Fruit fly (Drosophila melanogaster): ENCODE results near the gene GlcAT-S.

The GlcAT-S gene

DNA sequence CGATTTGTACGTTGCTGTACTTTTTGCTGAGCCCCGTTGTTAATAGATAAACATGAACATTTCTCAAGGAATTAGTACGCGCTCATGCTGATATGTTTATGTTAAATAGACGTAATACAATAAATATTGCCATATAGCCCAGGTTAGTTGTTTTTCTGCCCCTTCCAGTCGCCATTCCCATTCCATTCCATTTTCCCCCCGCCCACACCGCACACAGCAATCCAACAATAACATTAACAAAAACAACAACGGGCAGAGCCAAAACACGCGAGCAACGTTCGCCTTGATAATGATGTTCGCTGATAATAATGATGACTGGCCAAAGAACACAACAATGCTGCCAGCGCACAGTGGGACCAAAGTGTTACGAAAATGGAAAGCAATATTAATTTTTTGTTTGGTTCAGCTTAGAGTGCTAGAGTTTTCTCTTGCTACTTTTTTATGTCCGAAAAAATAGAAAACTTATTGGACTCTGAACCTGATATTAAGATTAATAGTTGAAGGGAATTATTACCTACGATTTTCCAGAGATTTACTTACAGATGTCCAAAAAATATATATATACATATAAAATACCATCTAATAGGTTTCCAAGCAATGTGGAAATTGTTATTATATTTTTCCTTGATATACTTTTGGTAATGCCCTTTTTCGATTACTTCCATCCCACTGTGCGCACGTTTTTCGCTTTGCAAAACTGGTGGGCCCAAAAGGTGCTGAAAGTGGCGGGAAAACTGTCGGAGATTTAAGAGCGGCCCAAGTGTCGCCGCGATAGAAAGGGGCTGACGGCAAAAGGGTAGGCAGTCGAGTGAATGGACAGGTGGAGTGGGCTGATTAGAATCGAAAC, 46.5 kb upstream of the GlcAT-S start (continued):
- peak; percentile 58 for TF ChIP-seq CG17912 (GFP tag; optimal IDR thresholded peaks at IDR 0.05)
- TF ChIP-seq abd-A (tag; optimal IDR thresholded peaks at IDR 0.05) = peak; percentile 71
- TF ChIP-seq Mad (GFP tag; optimal IDR thresholded peaks at IDR 0.05) = peak; percentile 84
- TF ChIP-seq CG18476 (GFP tag; optimal IDR thresholded peaks at IDR 0.05) = peak; percentile 97
- no peak for TF ChIP-seq Tbp (GFP tag; optimal IDR thresholded peaks at IDR 0.05)
- peak; percentile 79 for TF ChIP-seq dm (GFP tag; optimal IDR thresholded peaks at IDR 0.05)
- peak; percentile 98 for TF ChIP-seq CoRest (tag; optimal IDR thresholded peaks at IDR 0.05)
- TF ChIP-seq sisA (GFP tag; IDR thresholded peaks at IDR 0.05) = peak; percentile 83
- no peak for TF ChIP-seq CG2129 (GFP tag; IDR thresholded peaks at IDR 0.05; ENCODE audit: partially characterized antibody)
- TF ChIP-seq Abd-B (GFP tag; optimal IDR thresholded peaks at IDR 0.05) = peak; percentile 96
- TF ChIP-seq phol (tag; optimal IDR thresholded peaks at IDR 0.05) = peak; percentile 96
- no peak for TF ChIP-seq hkb (optimal IDR thresholded peaks at IDR 0.05)
- peak; percentile 95 for TF ChIP-seq hkb (GFP tag; IDR thresholded peaks at IDR 0.05)
- TF ChIP-seq lab (GFP tag; optimal IDR thresholded peaks at IDR 0.05) = peak; percentile 98
- TF ChIP-seq CG15269 (tag; optimal IDR thresholded peaks at IDR 0.05) = peak; percentile 98
- TF ChIP-seq scrt (GFP tag; optimal IDR thresholded peaks at IDR 0.05) = peak; percentile 92
- TF ChIP-seq CG2889 (GFP tag; IDR thresholded peaks at IDR 0.05) = peak; percentile 73
- no peak for TF ChIP-seq fru (optimal IDR thresholded peaks at IDR 0.05)
- TF ChIP-seq caup (GFP tag; optimal IDR thresholded peaks at IDR 0.05; ENCODE audit: severe bottlenecking) = peak; percentile 97
- TF ChIP-seq ERR (GFP tag; optimal IDR thresholded peaks at IDR 0.05) = no peak
- TF ChIP-seq dmrt99B (tag; optimal IDR thresholded peaks at IDR 0.05) = peak; percentile 98
- TF ChIP-seq CG4360 (GFP tag; IDR thresholded peaks at IDR 0.05) = peak; percentile 10
- no peak for TF ChIP-seq Opbp (GFP tag; IDR thresholded peaks at IDR 0.05; ENCODE audit: partially characterized antibody)
- TF ChIP-seq da (GFP tag; optimal IDR thresholded peaks at IDR 0.05) = peak; percentile 21
- peak; percentile 67 for TF ChIP-seq Lhr (GFP tag; optimal IDR thresholded peaks at IDR 0.05)
- TF ChIP-seq CG34422 (GFP tag; IDR thresholded peaks at IDR 0.05) = peak; percentile 91
- TF ChIP-seq CG14050 (GFP tag; IDR thresholded peaks at IDR 0.05) = peak; percentile 79
- TF ChIP-seq CG1529 (GFP tag; optimal IDR thresholded peaks at IDR 0.05) = peak; percentile 91
- TF ChIP-seq gt (GFP tag; IDR thresholded peaks at IDR 0.05) = peak; percentile 38
- TF ChIP-seq CG8765 (GFP tag; IDR thresholded peaks at IDR 0.05) = peak; percentile 76
- TF ChIP-seq CG31441 (GFP tag; IDR thresholded peaks at IDR 0.05) = peak; percentile 99
- peak; percentile 93 for TF ChIP-seq Vsx1 (GFP tag; optimal IDR thresholded peaks at IDR 0.05)
- peak; percentile 96 for TF ChIP-seq CG6765 (GFP tag; optimal IDR thresholded peaks at IDR 0.05)
- TF ChIP-seq Awh (GFP tag; IDR thresholded peaks at IDR 0.05) = peak; percentile 88
- peak; percentile 93 for TF ChIP-seq dmrt11E (tag; optimal IDR thresholded peaks at IDR 0.05)
- peak; percentile 37; the same call in 1 of the 3 replicates for TF ChIP-seq vnd (GFP tag; IDR thresholded peaks at IDR 0.05; ENCODE audit: partially characterized antibody)
- TF ChIP-seq H15 (GFP tag; IDR thresholded peaks at IDR 0.05) = peak; percentile 82
- TF ChIP-seq CG11456 (GFP tag; IDR thresholded peaks at IDR 0.05) = peak; percentile 84
- TF ChIP-seq prd (optimal IDR thresholded peaks at IDR 0.05) = no peak
- peak; percentile 93 for TF ChIP-seq prd (GFP tag; IDR thresholded peaks at IDR 0.05)
- peak; percentile 93 for TF ChIP-seq Xrp1 (GFP tag; IDR thresholded peaks at IDR 0.05)
- peak; percentile 94 for TF ChIP-seq CG3838 (GFP tag; optimal IDR thresholded peaks at IDR 0.05)
- peak; percentile 87 for TF ChIP-seq corto (GFP tag; optimal IDR thresholded peaks at IDR 0.05)
- peak; percentile 81 for TF ChIP-seq CG11560 (tag; IDR thresholded peaks at IDR 0.05)
- peak; percentile 96 for TF ChIP-seq CG2875 (GFP tag; optimal IDR thresholded peaks at IDR 0.05)
- TF ChIP-seq rib (GFP tag; IDR thresholded peaks at IDR 0.05) = 0 out of 2 replicates have a peak, but pooled peaks have one; percentile 78
- TF ChIP-seq maf-S (GFP tag; optimal IDR thresholded peaks at IDR 0.05) = peak; percentile 58
- TF ChIP-seq org-1 (GFP tag; optimal IDR thresholded peaks at IDR 0.05) = peak; percentile 97
- peak; percentile 64 for TF ChIP-seq mirr (GFP tag; optimal IDR thresholded peaks at IDR 0.05)
- peak; percentile 85 for TF ChIP-seq CG10366 (GFP tag; IDR thresholded peaks at IDR 0.05)

Measured in whole organism, embryonic.